Fruit fly (Drosophila melanogaster) whole organism, embryonic: ENCODE data around the gene Spec2.

Source experiments
- Atf6 ChIP-seq: fragments of 200-800 bp; sonication (Bioruptor generic); IDR thresholded peaks from 2 replicates; pipeline ENCODE4 v1.3.6; 2022; ENCODE audit warnings: missing biosample characterization, missing genetic modification characterization
- CG10543 ChIP-seq: fragments of 200-800 bp; sonication (Bioruptor generic); optimal IDR thresholded peaks from 3 replicates; lab custom pipeline; 2017; ENCODE audit warnings: missing biosample characterization, mild to moderate bottlenecking, missing genetic modification characterization, moderate library complexity
- CG10959 ChIP-seq: fragments of 200-800 bp; sonication (Bioruptor generic); IDR thresholded peaks from 2 replicates; pipeline ENCODE4 v1.3.6; 2022; ENCODE audit warnings: missing biosample characterization, missing genetic modification characterization
- CG12236 ChIP-seq: fragments of 200-800 bp; sonication (Bioruptor generic); optimal IDR thresholded peaks from 2 replicates; lab custom pipeline; 2016; ENCODE audit warnings: missing biosample characterization, missing genetic modification characterization
- CG1233 ChIP-seq: fragments of 200-800 bp; sonication (Bioruptor generic); optimal IDR thresholded peaks from 4 replicates; lab custom pipeline; 2018; ENCODE audit warnings: missing biosample characterization, mild to moderate bottlenecking, missing genetic modification characterization
- CG13296 ChIP-seq: fragments of 200-800 bp; sonication (Bioruptor generic); optimal IDR thresholded peaks from 3 replicates; lab custom pipeline; 2018; ENCODE audit warnings: missing biosample characterization, mild to moderate bottlenecking, missing genetic modification characterization
- CG13775 ChIP-seq: fragments of 200-800 bp; sonication (Bioruptor generic); optimal IDR thresholded peaks from 3 replicates; lab custom pipeline; 2017; ENCODE audit warnings: missing biosample characterization, mild to moderate bottlenecking, missing genetic modification characterization
- CG14860 ChIP-seq: fragments of 200-800 bp; sonication (Bioruptor generic); IDR thresholded peaks from 3 replicates; pipeline ENCODE4 v1.3.6; 2022; ENCODE audit warnings: missing biosample characterization, missing genetic modification characterization; ENCODE audit not compliant: partially characterized antibody
- CG31224 ChIP-seq: fragments of 200-800 bp; sonication (Bioruptor generic); IDR thresholded peaks from 2 replicates; pipeline ENCODE4 v1.3.6; 2022; ENCODE audit warnings: missing biosample characterization, missing genetic modification characterization
- CG3163 ChIP-seq: fragments of 200-800 bp; sonication (Bioruptor generic); optimal IDR thresholded peaks from 3 replicates; lab custom pipeline; 2016; ENCODE audit warnings: missing biosample characterization, missing genetic modification characterization
- CG3281 ChIP-seq: fragments of 200-800 bp; sonication (Bioruptor generic); optimal IDR thresholded peaks from 3 replicates; lab custom pipeline; 2017; ENCODE audit warnings: missing biosample characterization, mild to moderate bottlenecking, missing genetic modification characterization
- CG34224 ChIP-seq: fragments of 200-800 bp; sonication (Bioruptor generic); IDR thresholded peaks from 3 replicates; pipeline ENCODE4 v1.3.6; 2022; ENCODE audit warnings: missing biosample characterization, missing genetic modification characterization; ENCODE audit not compliant: partially characterized antibody
- CG4424 ChIP-seq: fragments of 200-800 bp; sonication (Bioruptor generic); optimal IDR thresholded peaks from 3 replicates; lab custom pipeline; 2016; ENCODE audit warnings: missing biosample characterization, missing genetic modification characterization
- CG4707 ChIP-seq: fragments of 200-800 bp; sonication (Bioruptor generic); optimal IDR thresholded peaks from 2 replicates; lab custom pipeline; 2018; ENCODE audit warnings: missing biosample characterization, mild to moderate bottlenecking, missing genetic modification characterization, moderate library complexity
- CG7786 ChIP-seq: fragments of 200-800 bp; sonication (Bioruptor generic); optimal IDR thresholded peaks from 2 replicates; lab custom pipeline; 2016; ENCODE audit warnings: missing biosample characterization, missing genetic modification characterization
- CG8281 ChIP-seq: fragments of 200-800 bp; sonication (Bioruptor generic); optimal IDR thresholded peaks from 2 replicates; lab custom pipeline; 2018; ENCODE audit warnings: missing biosample characterization, mild to moderate bottlenecking, missing genetic modification characterization, moderate library complexity
- Camta ChIP-seq: fragments of 200-800 bp; sonication (Bioruptor generic); optimal IDR thresholded peaks from 2 replicates; lab custom pipeline; 2016; ENCODE audit warnings: missing biosample characterization, missing genetic modification characterization
- Dll ChIP-seq: fragments of 200-800 bp; sonication (Bioruptor generic); IDR thresholded peaks from 4 replicates; pipeline ENCODE4 v1.3.6; 2022; ENCODE audit warnings: missing biosample characterization, missing genetic modification characterization; ENCODE audit not compliant: partially characterized antibody
- Doc2 ChIP-seq: fragments of 200-800 bp; sonication (Bioruptor generic); IDR thresholded peaks from 2 replicates; pipeline ENCODE4 v1.3.6; 2022; ENCODE audit warnings: missing biosample characterization, missing genetic modification characterization
- Doc3 ChIP-seq: fragments of 200-800 bp; sonication (Bioruptor generic); IDR thresholded peaks from 3 replicates; pipeline ENCODE4 v1.3.6; 2022; ENCODE audit warnings: missing biosample characterization, missing genetic modification characterization; ENCODE audit not compliant: partially characterized antibody
- HHEX ChIP-seq: fragments of 200-800 bp; sonication (Bioruptor generic); optimal IDR thresholded peaks from 3 replicates; lab custom pipeline; 2017; ENCODE audit warnings: missing biosample characterization, mild to moderate bottlenecking, missing genetic modification characterization, missing genetic modification reagents
- Hr39 ChIP-seq: fragments of >200 bp; optimal IDR thresholded peaks from 2 replicates; lab custom pipeline; 2017
- Mad ChIP-seq: fragments of 200-800 bp; sonication (Bioruptor generic); optimal IDR thresholded peaks from 2 replicates; lab custom pipeline; 2016; ENCODE audit warnings: missing biosample characterization, missing genetic modification characterization
- Neu2 ChIP-seq: fragments of 200-800 bp; sonication (Bioruptor generic); optimal IDR thresholded peaks from 3 replicates; lab custom pipeline; 2016; ENCODE audit warnings: missing biosample characterization, missing genetic modification characterization, borderline replicate concordance
- Scr ChIP-seq: fragments of 200-800 bp; sonication (Bioruptor generic); IDR thresholded peaks from 2 replicates; pipeline ENCODE4 v1.3.6; 2022; ENCODE audit warnings: missing biosample characterization, missing genetic modification characterization; ENCODE audit not compliant: partially characterized antibody
- Xbp1 ChIP-seq: fragments of 200-800 bp; sonication (Bioruptor generic); optimal IDR thresholded peaks from 3 replicates; lab custom pipeline; 2016; ENCODE audit warnings: missing biosample characterization, mild to moderate bottlenecking, missing genetic modification characterization
- ara ChIP-seq: fragments of 200-800 bp; sonication (Bioruptor generic); IDR thresholded peaks from 2 replicates; pipeline ENCODE4 v1.3.6; 2022; ENCODE audit warnings: missing biosample characterization, missing genetic modification characterization
- ase ChIP-seq: fragments of 200-800 bp; sonication (Bioruptor generic); IDR thresholded peaks from 3 replicates; pipeline ENCODE4 v1.3.6; 2022; ENCODE audit warnings: missing biosample characterization, missing genetic modification characterization
- btn ChIP-seq: fragments of 200-800 bp; sonication (Bioruptor generic); optimal IDR thresholded peaks from 2 replicates; lab custom pipeline; 2016; ENCODE audit warnings: missing biosample characterization, missing genetic modification characterization
- chif ChIP-seq, 2 experiments: fragments of 200-800 bp; sonication (Bioruptor generic); optimal IDR thresholded peaks; 3 replicates each; lab custom pipeline; 2016; ENCODE audit warnings: missing biosample characterization in 2 of 2, missing genetic modification characterization in 2 of 2
- chinmo ChIP-seq: fragments of 200-800 bp; sonication (Bioruptor generic); IDR thresholded peaks from 4 replicates; pipeline ENCODE4 v1.3.6; 2022; ENCODE audit warnings: missing biosample characterization, missing genetic modification characterization; ENCODE audit not compliant: partially characterized antibody
- chm ChIP-seq: fragments of 200-800 bp; sonication (Bioruptor generic); IDR thresholded peaks from 2 replicates; pipeline ENCODE4 v1.3.6; 2022; ENCODE audit warnings: missing biosample characterization, missing genetic modification characterization
- ci ChIP-seq: fragments of 200-800 bp; sonication (Bioruptor generic); IDR thresholded peaks from 3 replicates; pipeline ENCODE4 v1.3.6; 2022; ENCODE audit warnings: missing biosample characterization, missing genetic modification characterization
- croc ChIP-seq: fragments of 200-800 bp; sonication (Bioruptor generic); conservative IDR thresholded peaks from 3 replicates; pipeline ENCODE4 v1.3.6; 2022; ENCODE audit warnings: missing biosample characterization, missing genetic modification characterization
- dati ChIP-seq: fragments of 200-800 bp; sonication (Bioruptor generic); IDR thresholded peaks from 2 replicates; pipeline ENCODE4 v1.3.6; 2022; ENCODE audit warnings: missing biosample characterization, missing genetic modification characterization
- emc ChIP-seq: fragments of 200-800 bp; sonication (Bioruptor generic); optimal IDR thresholded peaks from 2 replicates; lab custom pipeline; 2016; ENCODE audit warnings: missing biosample characterization, missing genetic modification characterization
- fu2 ChIP-seq: fragments of 200-800 bp; sonication (Bioruptor generic); optimal IDR thresholded peaks from 2 replicates; lab custom pipeline; 2016; ENCODE audit warnings: missing biosample characterization, missing genetic modification characterization
- gcm2 ChIP-seq: fragments of 200-800 bp; sonication (Bioruptor generic); optimal IDR thresholded peaks from 2 replicates; lab custom pipeline; 2016; ENCODE audit warnings: missing biosample characterization, missing genetic modification characterization
- insv ChIP-seq, 2 experiments: fragments of 200-800 bp; sonication (Bioruptor generic); optimal IDR thresholded peaks; 3 replicates each; lab custom pipeline; 2016 to 2018; ENCODE audit warnings: missing biosample characterization in 2 of 2, missing genetic modification characterization in 2 of 2
- ken ChIP-seq: fragments of 200-800 bp; sonication (Bioruptor generic); IDR thresholded peaks from 3 replicates; pipeline ENCODE4 v1.3.6; 2022; ENCODE audit warnings: missing biosample characterization, missing genetic modification characterization
- lola ChIP-seq, 3 experiments: fragments of >200 bp in 2 of 3; fragments of 200-800 bp in 1 of 3; sonication (Bioruptor generic) in 1 of 3; optimal IDR thresholded peaks; 2 replicates each; lab custom pipeline; 2017 to 2019; ENCODE audit warnings: missing biosample characterization in 3 of 3, missing genetic modification characterization in 3 of 3, mild to moderate bottlenecking in 1 of 3, moderate library complexity in 1 of 3
- nmo ChIP-seq: fragments of 200-800 bp; sonication (Bioruptor generic); optimal IDR thresholded peaks from 2 replicates; lab custom pipeline; 2018; ENCODE audit warnings: missing biosample characterization, mild to moderate bottlenecking, missing genetic modification characterization, moderate library complexity
- phol ChIP-seq: fragments of 200-800 bp; sonication (Bioruptor generic); optimal IDR thresholded peaks from 3 replicates; lab custom pipeline; 2018; ENCODE audit warnings: missing biosample characterization, mild to moderate bottlenecking, missing genetic modification characterization, moderate library complexity
- sens-2 ChIP-seq: fragments of 200-800 bp; sonication (Bioruptor generic); IDR thresholded peaks from 2 replicates; pipeline ENCODE4 v1.3.6; 2022; ENCODE audit warnings: missing biosample characterization, missing genetic modification characterization
- slbo ChIP-seq: fragments of 200-800 bp; sonication (Bioruptor generic); IDR thresholded peaks from 2 replicates; pipeline ENCODE4 v1.3.6; 2022; ENCODE audit warnings: missing biosample characterization, missing genetic modification characterization
- twi ChIP-seq: fragments of 200-800 bp; optimal IDR thresholded peaks from 2 replicates; lab custom pipeline; 2019; ENCODE audit warnings: missing biosample characterization, mild to moderate bottlenecking, missing genetic modification characterization, moderate library complexity
- unpg ChIP-seq: fragments of 200-800 bp; sonication (Bioruptor generic); optimal IDR thresholded peaks from 3 replicates; lab custom pipeline; 2018; ENCODE audit warnings: missing biosample characterization, mild to moderate bottlenecking, missing genetic modification characterization, moderate library complexity
- zfh2 ChIP-seq: fragments of 200-800 bp; sonication (Bioruptor generic); optimal IDR thresholded peaks from 2 replicates; lab custom pipeline; 2016; ENCODE audit warnings: missing biosample characterization, missing genetic modification characterization

The Spec2 gene

dm6 chr3R:5668928-5669739 lies 45.2 kb upstream of the Spec2 start, which contains the start of the genes Xe7 and Atg17 (continued):
- peak; percentile 87 for TF ChIP-seq CG31224 (GFP tag; lab: Robert Waterston, UW)
- peak; percentile 69; the same call in 1 of the 2 replicates for TF ChIP-seq sens-2 (GFP tag; lab: Robert Waterston, UW)
- peak; percentile 39; the same call in 1 of the 3 replicates for TF ChIP-seq Doc3
- TF ChIP-seq gcm2 (GFP tag; lab: Kevin White, UChicago): peak; percentile 20
- TF ChIP-seq chif (GFP tag; optimal IDR thresholded peaks at IDR 0.05; lab: Kevin White, UChicago): peak; percentile 79 to 90
- peak; percentile 95 for TF ChIP-seq CG13775 (GFP tag; lab: Kevin White, UChicago)
- peak; percentile 27 for TF ChIP-seq Neu2 (GFP tag; lab: Kevin White, UChicago)
- TF ChIP-seq phol (tag; lab: Kevin White, UChicago): peak; percentile 95
- TF ChIP-seq slbo (GFP tag; lab: Robert Waterston, UW): peak; percentile 96
- no peak for TF ChIP-seq chinmo (GFP tag; lab: Robert Waterston, UW)
- TF ChIP-seq chm (GFP tag; lab: Robert Waterston, UW): peak; percentile 35; the same call in 1 of the 2 replicates
- peak; percentile 90 for TF ChIP-seq unpg (GFP tag; lab: Kevin White, UChicago)
- peak; percentile 77 for TF ChIP-seq emc (GFP tag; lab: Kevin White, UChicago)
- TF ChIP-seq CG8281 (tag; lab: Kevin White, UChicago): peak; percentile 79
- TF ChIP-seq twi (tag; lab: Kevin White, UChicago): peak; percentile 90
- TF ChIP-seq nmo (GFP tag; lab: Kevin White, UChicago): peak; percentile 95
- peak; percentile 32 for TF ChIP-seq Hr39
- TF ChIP-seq CG12236 (GFP tag; lab: Kevin White, UChicago): peak; percentile 53
- TF ChIP-seq Xbp1 (GFP tag; lab: Kevin White, UChicago): peak; percentile 95
- TF ChIP-seq Scr (GFP tag; lab: Robert Waterston, UW): peak; percentile 69
- peak; percentile 85 for TF ChIP-seq CG7786 (GFP tag; lab: Kevin White, UChicago)
- peak; percentile 68 for TF ChIP-seq dati (GFP tag; lab: Robert Waterston, UW)
- peak in 1 of 3 experiments; percentile 89 for TF ChIP-seq lola (GFP tag; optimal IDR thresholded peaks at IDR 0.05; lab: Kevin White, UChicago)
- TF ChIP-seq btn (GFP tag; lab: Kevin White, UChicago): peak; percentile 47
- peak; percentile 88 for TF ChIP-seq CG1233 (GFP tag; lab: Kevin White, UChicago)
- TF ChIP-seq CG10959 (GFP tag; lab: Robert Waterston, UW): peak; percentile 60
- peak; percentile 85 for TF ChIP-seq HHEX (GFP tag; lab: Kevin White, UChicago)
- TF ChIP-seq fu2 (GFP tag; lab: Kevin White, UChicago): peak; percentile 92
- TF ChIP-seq Atf6: peak; percentile 85
- TF ChIP-seq ken (GFP tag; lab: Robert Waterston, UW): peak; percentile 92
- TF ChIP-seq CG3281 (GFP tag; lab: Kevin White, UChicago): peak; percentile 88
- TF ChIP-seq ase: peak; percentile 85
- peak; percentile 35; the same call in 1 of the 3 replicates for TF ChIP-seq CG34224 (GFP tag; lab: Robert Waterston, UW)
- peak; percentile 97 for TF ChIP-seq zfh2 (GFP tag; lab: Kevin White, UChicago)
- TF ChIP-seq ara (GFP tag; lab: Robert Waterston, UW): peak; percentile 77
- peak; percentile 42; the same call in 1 of the 2 replicates for TF ChIP-seq Doc2 (GFP tag; lab: Robert Waterston, UW)
- TF ChIP-seq insv (GFP tag; optimal IDR thresholded peaks at IDR 0.05; lab: Kevin White, UChicago): peak in 1 of 2 experiments; percentile 70
- TF ChIP-seq croc (GFP tag; lab: Robert Waterston, UW): peak; percentile 87
- TF ChIP-seq ci: peak; percentile 80
- TF ChIP-seq CG4424 (GFP tag; lab: Kevin White, UChicago): peak; percentile 93
- TF ChIP-seq CG4707 (GFP tag; lab: Kevin White, UChicago): peak; percentile 16
- peak; percentile 96 for TF ChIP-seq CG10543
- peak; percentile 86 for TF ChIP-seq Mad
- peak; percentile 82 for TF ChIP-seq CG13296 (GFP tag; lab: Kevin White, UChicago)
- no peak; the same call in 2 of the 3 replicates for TF ChIP-seq CG14860 (GFP tag; lab: Robert Waterston, UW)
- peak; percentile 74 for TF ChIP-seq Dll (GFP tag; lab: Robert Waterston, UW)
- TF ChIP-seq Camta: peak; percentile 84
- peak; percentile 42 for TF ChIP-seq CG3163 (GFP tag; lab: Kevin White, UChicago)
